Fruit fly (Drosophila melanogaster) whole organism, embryonic: ENCODE measurements around the gene Adck5.

Experiments
- Atf3 ChIP-seq: fragments of 200-800 bp; sonication (Bioruptor generic); optimal IDR thresholded peaks from 3 replicates; lab custom pipeline; 2016; ENCODE audit warnings: missing biosample characterization, missing genetic modification characterization
- CG10543 ChIP-seq: fragments of 200-800 bp; sonication (Bioruptor generic); optimal IDR thresholded peaks from 3 replicates; lab custom pipeline; 2017; ENCODE audit warnings: missing biosample characterization, mild to moderate bottlenecking, missing genetic modification characterization, moderate library complexity
- CG12236 ChIP-seq: fragments of 200-800 bp; sonication (Bioruptor generic); optimal IDR thresholded peaks from 2 replicates; lab custom pipeline; 2016; ENCODE audit warnings: missing biosample characterization, missing genetic modification characterization
- CG12299 ChIP-seq: fragments of 200-800 bp; sonication (Bioruptor generic); optimal IDR thresholded peaks from 2 replicates; lab custom pipeline; 2018; ENCODE audit warnings: missing biosample characterization, mild to moderate bottlenecking, missing genetic modification characterization
- CG14441 ChIP-seq: fragments of 200-800 bp; sonication (Bioruptor generic); IDR thresholded peaks from 2 replicates; pipeline ENCODE4 v1.3.6; 2022; ENCODE audit warnings: missing biosample characterization, missing genetic modification characterization
- CG1529 ChIP-seq: fragments of 200-800 bp; sonication (Bioruptor generic); optimal IDR thresholded peaks from 3 replicates; lab custom pipeline; 2018; ENCODE audit warnings: missing biosample characterization, missing genetic modification characterization
- CG15514 ChIP-seq: fragments of 200-800 bp; sonication (Bioruptor generic); optimal IDR thresholded peaks from 3 replicates; lab custom pipeline; 2017; ENCODE audit warnings: missing biosample characterization, missing genetic modification characterization, mild to moderate bottlenecking, moderate library complexity, missing genetic modification reagents
- CG16863 ChIP-seq: fragments of 200-800 bp; sonication (Bioruptor generic); optimal IDR thresholded peaks from 3 replicates; lab custom pipeline; 2016; ENCODE audit warnings: missing biosample characterization, missing genetic modification characterization
- CG1792 ChIP-seq: fragments of 200-800 bp; sonication (Bioruptor generic); optimal IDR thresholded peaks from 2 replicates; lab custom pipeline; 2016; ENCODE audit warnings: missing biosample characterization, missing genetic modification characterization
- CG2129 ChIP-seq: fragments of 200-800 bp; sonication (Bioruptor generic); IDR thresholded peaks from 2 replicates; pipeline ENCODE4 v1.3.6; 2022; ENCODE audit warnings: missing biosample characterization, missing genetic modification characterization; ENCODE audit not compliant: partially characterized antibody
- CG32532 ChIP-seq: fragments of 200-800 bp; sonication (Bioruptor generic); IDR thresholded peaks from 2 replicates; pipeline ENCODE4 v1.3.6; 2022; ENCODE audit warnings: missing biosample characterization, missing genetic modification characterization
- CG33213 ChIP-seq: fragments of 200-800 bp; sonication (Bioruptor generic); optimal IDR thresholded peaks from 3 replicates; lab custom pipeline; 2016; ENCODE audit warnings: missing biosample characterization, missing genetic modification characterization
- CG6683 ChIP-seq: fragments of 200-800 bp; sonication (Bioruptor generic); optimal IDR thresholded peaks from 2 replicates; lab custom pipeline; 2017; ENCODE audit warnings: missing biosample characterization, mild to moderate bottlenecking, missing genetic modification characterization, missing genetic modification reagents
- CG6813 ChIP-seq: fragments of 200-800 bp; sonication (Bioruptor generic); optimal IDR thresholded peaks from 2 replicates; lab custom pipeline; 2017; ENCODE audit warnings: missing biosample characterization, missing genetic modification characterization, mild to moderate bottlenecking, moderate library complexity, missing genetic modification reagents
- CG8359 ChIP-seq: fragments of 200-800 bp; sonication (Bioruptor generic); optimal IDR thresholded peaks from 2 replicates; lab custom pipeline; 2017; ENCODE audit warnings: missing biosample characterization, mild to moderate bottlenecking, missing genetic modification characterization, borderline replicate concordance
- CG8478 ChIP-seq: fragments of >200 bp; optimal IDR thresholded peaks from 2 replicates; lab custom pipeline; 2018
- CG8924 ChIP-seq: fragments of 200-800 bp; optimal IDR thresholded peaks from 3 replicates; lab custom pipeline; 2019; ENCODE audit warnings: missing biosample characterization, mild to moderate bottlenecking, missing genetic modification characterization, moderate library complexity
- Chrac-16 ChIP-seq: fragments of 200-800 bp; sonication (Bioruptor generic); optimal IDR thresholded peaks from 3 replicates; lab custom pipeline; 2016; ENCODE audit warnings: missing biosample characterization, missing genetic modification characterization
- CrebB ChIP-seq: fragments of 200-800 bp; sonication (Bioruptor generic); optimal IDR thresholded peaks from 3 replicates; lab custom pipeline; 2018; ENCODE audit warnings: missing biosample characterization, mild to moderate bottlenecking, missing genetic modification characterization
- Deaf1 ChIP-seq: fragments of 200-800 bp; optimal IDR thresholded peaks from 3 replicates; lab custom pipeline; 2019; ENCODE audit warnings: missing biosample characterization, mild to moderate bottlenecking, missing genetic modification characterization, moderate library complexity
- Gug ChIP-seq: fragments of 200-800 bp; sonication (Bioruptor generic); IDR thresholded peaks from 4 replicates; pipeline ENCODE4 v1.3.6; 2022; ENCODE audit warnings: missing biosample characterization, missing genetic modification characterization
- HHEX ChIP-seq: fragments of 200-800 bp; sonication (Bioruptor generic); optimal IDR thresholded peaks from 3 replicates; lab custom pipeline; 2017; ENCODE audit warnings: missing biosample characterization, mild to moderate bottlenecking, missing genetic modification characterization, missing genetic modification reagents
- Hr78 ChIP-seq, 2 experiments: fragments of 200-800 bp in 1 of 2; fragments of >200 bp in 1 of 2; sonication (Bioruptor generic) in 1 of 2; optimal IDR thresholded peaks; 2 replicates each; lab custom pipeline; 2017 to 2019; ENCODE audit warnings: missing biosample characterization in 2 of 2, missing genetic modification characterization in 2 of 2, mild to moderate bottlenecking in 1 of 2, moderate library complexity in 1 of 2
- Hsf ChIP-seq: fragments of 200-800 bp; sonication (Bioruptor generic); optimal IDR thresholded peaks from 3 replicates; lab custom pipeline; 2016; ENCODE audit warnings: missing biosample characterization, missing genetic modification characterization
- Med ChIP-seq: fragments of 200-800 bp; sonication (Bioruptor generic); peaks from one replicate; lab custom pipeline; 2016; ENCODE audit warnings: missing biosample characterization, missing genetic modification characterization, mild to moderate bottlenecking, inconsistent platforms, moderate library complexity
- Mes4 ChIP-seq: fragments of 200-800 bp; sonication (Bioruptor generic); optimal IDR thresholded peaks from 2 replicates; lab custom pipeline; 2016; ENCODE audit warnings: missing biosample characterization, missing genetic modification characterization
- Nf-YA ChIP-seq: fragments of 200-800 bp; sonication (Bioruptor generic); IDR thresholded peaks from 2 replicates; pipeline ENCODE4 v1.3.6; 2022; ENCODE audit warnings: missing biosample characterization, missing genetic modification characterization
- Opbp ChIP-seq: fragments of 200-800 bp; sonication (Bioruptor generic); IDR thresholded peaks from 3 replicates; pipeline ENCODE4 v1.3.6; 2022; ENCODE audit warnings: missing biosample characterization, missing genetic modification characterization; ENCODE audit not compliant: partially characterized antibody
- Pdp1 ChIP-seq, 2 experiments: fragments of 200-800 bp; sonication (Bioruptor generic); optimal IDR thresholded peaks; 3 replicates each; lab custom pipeline; 2016; ENCODE audit warnings: missing biosample characterization in 2 of 2, missing genetic modification characterization in 2 of 2, mild to moderate bottlenecking in 1 of 2, moderate library complexity in 1 of 2
- Rfx ChIP-seq: fragments of 200-800 bp; sonication (Bioruptor generic); IDR thresholded peaks from 2 replicates; pipeline ENCODE4 v1.3.6; 2022; ENCODE audit warnings: missing biosample characterization, missing genetic modification characterization
- Sin3A ChIP-seq: fragments of >200 bp; optimal IDR thresholded peaks from 2 replicates; lab custom pipeline; 2018
- Sry-β ChIP-seq: fragments of 200-800 bp; sonication (Bioruptor generic); optimal IDR thresholded peaks from 2 replicates; lab custom pipeline; 2018; ENCODE audit warnings: missing biosample characterization, mild to moderate bottlenecking, missing genetic modification characterization, moderate library complexity
- YL-1 ChIP-seq: fragments of 200-800 bp; sonication (Bioruptor generic); optimal IDR thresholded peaks from 3 replicates; lab custom pipeline; 2017; ENCODE audit warnings: missing biosample characterization, mild to moderate bottlenecking, missing genetic modification characterization
- ap ChIP-seq: fragments of 200-800 bp; sonication (Bioruptor generic); IDR thresholded peaks from 2 replicates; pipeline ENCODE4 v1.3.6; 2022; ENCODE audit warnings: missing biosample characterization, missing genetic modification characterization
- bigmax ChIP-seq: fragments of 200-800 bp; sonication (Bioruptor generic); optimal IDR thresholded peaks from 2 replicates; lab custom pipeline; 2018; ENCODE audit warnings: missing biosample characterization, mild to moderate bottlenecking, missing genetic modification characterization
- caup ChIP-seq: fragments of 200-800 bp; sonication (Bioruptor generic); optimal IDR thresholded peaks from 3 replicates; lab custom pipeline; 2017; ENCODE audit warnings: missing biosample characterization, mild to moderate bottlenecking, missing genetic modification characterization, moderate library complexity; ENCODE audit not compliant: severe bottlenecking
- emc ChIP-seq: fragments of 200-800 bp; sonication (Bioruptor generic); optimal IDR thresholded peaks from 2 replicates; lab custom pipeline; 2016; ENCODE audit warnings: missing biosample characterization, missing genetic modification characterization
- eve ChIP-seq, 2 experiments: fragments of >200 bp; optimal IDR thresholded peaks; 2 replicates each; lab custom pipeline; 2017; ENCODE audit warnings: missing biosample characterization in 2 of 2, missing genetic modification characterization in 2 of 2
- gcm ChIP-seq: fragments of 200-800 bp; sonication (Bioruptor generic); optimal IDR thresholded peaks from 2 replicates; lab custom pipeline; 2019; ENCODE audit warnings: missing biosample characterization, mild to moderate bottlenecking, missing genetic modification characterization, moderate library complexity
- p53 ChIP-seq: fragments of 200-800 bp; sonication (Bioruptor generic); optimal IDR thresholded peaks from 2 replicates; lab custom pipeline; 2016; ENCODE audit warnings: missing biosample characterization, missing genetic modification characterization
- pan ChIP-seq, 4 experiments: fragments of >200 bp in 3 of 4; fragments of 200-800 bp in 1 of 4; sonication (Bioruptor generic) in 1 of 4; optimal IDR thresholded peaks in 3 of 4; IDR thresholded peaks in 1 of 4; 2 replicates each; pipeline versions ENCODE4 v1.3.6 to Lab custom; 2017 to 2022; ENCODE audit warnings: missing biosample characterization in 2 of 4, missing genetic modification characterization in 2 of 4, mixed read lengths in 1 of 4
- pum ChIP-seq: fragments of 200-800 bp; sonication (Bioruptor generic); optimal IDR thresholded peaks from 2 replicates; lab custom pipeline; 2016; ENCODE audit warnings: missing biosample characterization, missing genetic modification characterization
- sens ChIP-seq: fragments of 200-800 bp; sonication (Bioruptor generic); peaks from one replicate; lab custom pipeline; 2016; ENCODE audit warnings: missing biosample characterization, missing genetic modification characterization
- sima ChIP-seq: fragments of 200-800 bp; sonication (Bioruptor generic); optimal IDR thresholded peaks from 2 replicates; lab custom pipeline; 2016; ENCODE audit warnings: missing biosample characterization, missing genetic modification characterization
- slou ChIP-seq: fragments of 200-800 bp; sonication (Bioruptor generic); optimal IDR thresholded peaks from 3 replicates; lab custom pipeline; 2016; ENCODE audit warnings: missing biosample characterization, missing genetic modification characterization
- tin ChIP-seq: fragments of 200-800 bp; sonication (Bioruptor generic); optimal IDR thresholded peaks from 3 replicates; lab custom pipeline; 2016; ENCODE audit warnings: missing biosample characterization, missing genetic modification characterization
- ttk ChIP-seq: fragments of 200-800 bp; sonication (Bioruptor generic); IDR thresholded peaks from 2 replicates; pipeline ENCODE4 v2.1.2; 2022; ENCODE audit warnings: missing biosample characterization, missing genetic modification characterization
- unpg ChIP-seq: fragments of 200-800 bp; sonication (Bioruptor generic); optimal IDR thresholded peaks from 3 replicates; lab custom pipeline; 2018; ENCODE audit warnings: missing biosample characterization, mild to moderate bottlenecking, missing genetic modification characterization, moderate library complexity
- vnd ChIP-seq: fragments of 200-800 bp; sonication (Bioruptor generic); IDR thresholded peaks from 3 replicates; pipeline ENCODE4 v1.3.6; 2022; ENCODE audit warnings: missing biosample characterization, missing genetic modification characterization; ENCODE audit not compliant: partially characterized antibody
- zfh1 ChIP-seq: fragments of 200-800 bp; sonication (Bioruptor generic); IDR thresholded peaks from 3 replicates; pipeline ENCODE4 v1.3.6; 2022; ENCODE audit warnings: missing biosample characterization, missing genetic modification characterization

Gene Adck5

dm6 chr3L:11123088-11123487 lies 46.5 kb upstream of the Adck5 start, which contains the start of the genes Ufd1 and NaPi-III (continued):
- TF ChIP-seq Pdp1 (GFP tag; optimal IDR thresholded peaks at IDR 0.05; lab: Kevin White, UChicago) (peak in 1 of 2 experiments; percentile 74), CG16863 (peak; percentile 8), Sry-β (GFP tag; lab: Kevin White, UChicago) (no peak), CG8478 (no peak), p53 (GFP tag; lab: Kevin White, UChicago) (peak; percentile 78), eve (GFP tag; optimal IDR thresholded peaks at IDR 0.05; lab: Kevin White, UChicago) (no peak), Sin3A (lab: Kevin White, UChicago) (peak; percentile 79), slou (no peak), YL-1 (GFP tag; lab: Kevin White, UChicago) (peak; percentile 79), Opbp (GFP tag; lab: Robert Waterston, UW) (peak; percentile 93), ap (GFP tag; lab: Robert Waterston, UW) (no peak), CG1529 (GFP tag; lab: Kevin White, UChicago) (no peak), CG15514 (GFP tag; lab: Kevin White, UChicago) (peak; percentile 80), Mes4 (no peak), CG14441 (GFP tag; lab: Robert Waterston, UW) (peak; percentile 56), HHEX (GFP tag; lab: Kevin White, UChicago) (no peak), Hr78 (GFP tag; optimal IDR thresholded peaks at IDR 0.05; lab: Kevin White, UChicago) (no peak), Gug (GFP tag; lab: Robert Waterston, UW) (peak; percentile 26; the same call in 1 of the 4 replicates), emc (GFP tag; lab: Kevin White, UChicago) (no peak), sens (peak; percentile 85), pum (peak; percentile 29), CG6813 (no peak), CG10543 (GFP tag; lab: Kevin White, UChicago) (no peak), CG2129 (GFP tag; lab: Robert Waterston, UW) (peak; percentile 53), bigmax (GFP tag; lab: Kevin White, UChicago) (no peak), zfh1 (GFP tag; lab: Robert Waterston, UW) (peak; percentile 40; the same call in 2 of the 3 replicates), Chrac-16 (GFP tag; lab: Kevin White, UChicago) (peak; percentile 51), Nf-YA (no peak), CG8924 (tag; lab: Kevin White, UChicago) (peak; percentile 47), Deaf1 (tag; lab: Kevin White, UChicago) (no peak), unpg (no peak), pan (optimal IDR thresholded peaks at IDR 0.05; lab: Kevin White, UChicago) (no peak), pan (GFP tag; optimal IDR thresholded peaks at IDR 0.05 in 1 of 2, IDR thresholded peaks at IDR 0.05 in 1 of 2) (no peak), CrebB (tag; lab: Kevin White, UChicago) (peak; percentile 14), CG12236 (no peak), ttk (GFP tag; lab: Robert Waterston, UW) (no peak), CG12299 (tag; lab: Kevin White, UChicago) (no peak), CG8359 (GFP tag; lab: Kevin White, UChicago) (no peak), CG33213 (peak; percentile 84), tin (GFP tag; lab: Kevin White, UChicago) (no peak), sima (GFP tag; lab: Kevin White, UChicago) (no peak), vnd (GFP tag; lab: Robert Waterston, UW) (peak; percentile 61; the same call in 2 of the 3 replicates), CG32532 (GFP tag; lab: Robert Waterston, UW) (peak; percentile 75), caup (peak; percentile 38), Hsf (GFP tag; lab: Kevin White, UChicago) (peak; percentile 34), CG6683 (GFP tag; lab: Kevin White, UChicago) (no peak), CG1792 (GFP tag; lab: Kevin White, UChicago) (no peak), gcm (GFP tag; lab: Kevin White, UChicago) (peak; percentile 8), Atf3 (GFP tag; lab: Kevin White, UChicago) (peak; percentile 5), Med (GFP tag; lab: Kevin White, UChicago) (peak; percentile 92), Rfx (GFP tag; lab: Robert Waterston, UW) (peak; percentile 77)
